Worm (Caenorhabditis elegans): Measurements from ENCODE around the gene ndua-7.

ce11 chrII:13531118-13531517 is 36.7 kb upstream of the ndua-7 start, which contains the start of gene snx-14:
- TF ChIP-seq sptf-1 (tag; optimal IDR thresholded peaks at IDR 0.05): no peak
- TF ChIP-seq nhr-12 (tag; optimal IDR thresholded peaks at IDR 0.05): no peak
- TF ChIP-seq pha-4 (tag; optimal IDR thresholded peaks at IDR 0.05): no peak
- TF ChIP-seq unc-62 (GFP tag; optimal IDR thresholded peaks at IDR 0.05): no peak
